ENCODE assay signal across 4 fruit fly cellular contexts in the genomic region with DNA sequence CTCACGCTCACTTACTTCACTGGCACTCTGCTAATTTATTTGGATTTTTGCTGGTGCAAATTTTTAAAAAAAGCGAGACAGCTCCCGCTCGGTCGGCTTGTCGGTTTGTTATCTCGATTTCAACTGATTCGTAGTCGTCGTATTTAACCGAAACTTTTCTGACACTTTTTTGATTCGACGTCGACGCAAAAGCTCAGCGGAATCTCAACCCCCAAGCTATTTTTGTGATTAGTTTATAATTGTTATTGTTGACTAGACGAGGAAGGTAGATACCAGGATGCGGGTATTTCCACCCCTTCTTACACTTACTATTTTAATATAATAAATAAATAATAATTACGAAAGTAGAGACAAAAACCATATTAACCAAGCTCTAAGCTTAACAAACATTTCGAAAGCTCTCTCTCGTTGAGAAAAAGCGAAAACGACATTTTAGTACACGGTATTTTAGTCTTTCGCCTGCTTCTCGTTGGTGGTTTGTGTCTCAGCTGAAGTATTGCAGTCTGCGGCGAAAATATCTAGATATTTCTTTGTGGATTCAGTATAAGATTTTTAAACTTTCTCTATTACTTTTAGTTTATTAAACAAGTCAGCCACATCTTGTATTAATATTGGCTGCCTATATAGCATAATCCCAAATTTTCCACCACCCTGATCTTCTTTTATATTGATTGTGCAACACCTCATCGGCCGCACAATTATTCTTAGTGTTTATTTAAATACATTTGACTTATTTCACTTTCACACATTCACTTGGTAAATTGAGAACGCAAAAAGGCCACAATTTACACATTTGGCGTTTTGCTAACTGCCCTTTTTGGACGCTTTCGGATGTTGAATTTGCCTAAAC.
A peak's percentile ranks its signal among the peaks of the same experiment; 100 is the strongest.
TF ChIP-seq lines count a peak whose summit lies in the region.

TSS of gene tau (minus strand) at position 311 of the 850 bp plus-strand sequence.

- TF ChIP-seq CTCF in whole organism, embryonic (GFP tag; optimal IDR thresholded peaks at IDR 0.05; lab: Kevin White, UChicago): peak; percentile 73

TF ChIP-seq in whole organism, adult, 20 proteins besides CTCF, POLR2A, EP300 and RAD21:
- TF ChIP-seq Clk (GFP tag; optimal IDR thresholded peaks at IDR 0.05; lab: Kevin White, UChicago) (no peak), kay (GFP tag; lab: Kevin White, UChicago; ENCODE audit: borderline replicate concordance) (peak; percentile 71), cic (GFP tag; optimal IDR thresholded peaks at IDR 0.05; lab: Kevin White, UChicago) (peak; percentile 16)

TF ChIP-seq in whole organism, embryonic, 481 proteins besides CTCF, POLR2A, EP300 and RAD21 (continues in another document):
- TF ChIP-seq sob (GFP tag; IDR thresholded peaks at IDR 0.05; lab: Robert Waterston, UW): peak; percentile 60; the same call in 1 of the 2 replicates
- peak; percentile 58; the same call in 2 of the 3 replicates for TF ChIP-seq Dbx (GFP tag; IDR thresholded peaks at IDR 0.05; lab: Robert Waterston, UW)
- peak; percentile 45 for TF ChIP-seq pita (GFP tag; optimal IDR thresholded peaks at IDR 0.05; lab: Kevin White, UChicago)
- peak; percentile 65 for TF ChIP-seq abd-A (tag; optimal IDR thresholded peaks at IDR 0.05; lab: Kevin White, UChicago)
- TF ChIP-seq CG15696 (tag; optimal IDR thresholded peaks at IDR 0.05; lab: Kevin White, UChicago): no peak
- peak; percentile 7 for TF ChIP-seq CG11504 (tag; optimal IDR thresholded peaks at IDR 0.05; lab: Kevin White, UChicago)
- TF ChIP-seq E2f2 (GFP tag; IDR thresholded peaks at IDR 0.05; lab: Robert Waterston, UW): no peak
- TF ChIP-seq Bgb (GFP tag; IDR thresholded peaks at IDR 0.05; lab: Robert Waterston, UW; ENCODE audit: partially characterized antibody): peak; percentile 20; the same call in 1 of the 2 replicates
- peak; percentile 1 for TF ChIP-seq pzg (GFP tag; optimal IDR thresholded peaks at IDR 0.05; lab: Kevin White, UChicago)
- no peak for TF ChIP-seq CG12942 (GFP tag; optimal IDR thresholded peaks at IDR 0.05; lab: Kevin White, UChicago)
- no peak for TF ChIP-seq zfh2 (GFP tag; optimal IDR thresholded peaks at IDR 0.05; lab: Kevin White, UChicago)
- TF ChIP-seq Med (GFP tag; lab: Kevin White, UChicago): peak; percentile 64
- peak; percentile 8 for TF ChIP-seq lilli (GFP tag; optimal IDR thresholded peaks at IDR 0.05; lab: Kevin White, UChicago)
- no peak for TF ChIP-seq CG8478 (optimal IDR thresholded peaks at IDR 0.05; lab: Kevin White, UChicago)
- TF ChIP-seq MBD-R2 (GFP tag; IDR thresholded peaks at IDR 0.05; lab: Robert Waterston, UW): 0 out of 2 replicates have a peak, but pooled peaks have one; percentile 11
- TF ChIP-seq Nf-YC (tag; optimal IDR thresholded peaks at IDR 0.05; lab: Kevin White, UChicago): peak; percentile 11
- peak; percentile 12 for TF ChIP-seq Dp (GFP tag; optimal IDR thresholded peaks at IDR 0.05; lab: Kevin White, UChicago)
- peak in 1 of 2 experiments; percentile 6 for TF ChIP-seq Trl (optimal IDR thresholded peaks at IDR 0.05; lab: Kevin White, UChicago)
- no peak for TF ChIP-seq Trl (GFP tag; optimal IDR thresholded peaks at IDR 0.05; lab: Kevin White, UChicago)
- TF ChIP-seq Pdp1 (GFP tag; optimal IDR thresholded peaks at IDR 0.05; lab: Kevin White, UChicago): peak in 1 of 2 experiments; percentile 78
- TF ChIP-seq gfzf (GFP tag; optimal IDR thresholded peaks at IDR 0.05; lab: Kevin White, UChicago): peak; percentile 20
- TF ChIP-seq exex (tag; optimal IDR thresholded peaks at IDR 0.05; lab: Kevin White, UChicago): peak; percentile 39
- TF ChIP-seq Deaf1 (tag; optimal IDR thresholded peaks at IDR 0.05; lab: Kevin White, UChicago): peak; percentile 85
- TF ChIP-seq sens (GFP tag; lab: Kevin White, UChicago): peak; percentile 73
- TF ChIP-seq PHDP (tag; optimal IDR thresholded peaks at IDR 0.05; lab: Kevin White, UChicago): peak; percentile 2

TF ChIP-seq in whole organism, pupa, 21 proteins besides CTCF, POLR2A, EP300 and RAD21:
- TF ChIP-seq Pif1A (GFP tag; optimal IDR thresholded peaks at IDR 0.05; lab: Kevin White, UChicago): no peak
- peak; percentile 20; the same call in 1 of the 2 replicates for TF ChIP-seq CG32121 (GFP tag; IDR thresholded peaks at IDR 0.05; lab: Robert Waterston, UW)

TF ChIP-seq in whole organism, wandering third instar larva, 38 proteins besides CTCF, POLR2A, EP300 and RAD21:
- TF ChIP-seq br (GFP tag; optimal IDR thresholded peaks at IDR 0.05; lab: Kevin White, UChicago) (no peak), Myc (optimal IDR thresholded peaks at IDR 0.05; lab: Kevin White, UChicago) (peak; percentile 23), GATAd (GFP tag; optimal IDR thresholded peaks at IDR 0.05; lab: Kevin White, UChicago) (no peak), lola (GFP tag; optimal IDR thresholded peaks at IDR 0.05; lab: Kevin White, UChicago) (no peak), sage (GFP tag; optimal IDR thresholded peaks at IDR 0.05; lab: Kevin White, UChicago) (no peak), Hr78 (GFP tag; optimal IDR thresholded peaks at IDR 0.05; lab: Kevin White, UChicago) (no peak), dmrt93B (GFP tag; optimal IDR thresholded peaks at IDR 0.05; lab: Kevin White, UChicago) (no peak)
TF ChIP-seq in whole organism, wandering third instar larva: peak in this region for 1.
